Worm (Caenorhabditis elegans) whole organism, L1 larva: ENCODE measurements around the gene Y53F4B.26.

Experiments
- C04F5.9 ChIP-seq: sonication (generic microtip); optimal IDR thresholded peaks from 2 replicates; lab custom pipeline; 2016; ENCODE audit warnings: missing genetic modification characterization, missing compliant biosample characterization
- Y116A8C.19 ChIP-seq: sonication (generic microtip); optimal IDR thresholded peaks from 2 replicates; lab custom pipeline; 2016; ENCODE audit warnings: missing compliant biosample characterization, missing genetic modification characterization, borderline replicate concordance
- alr-1 ChIP-seq: fragments of 200-800 bp; sonication (Bioruptor generic); optimal IDR thresholded peaks from 2 replicates; lab custom pipeline; 2018; ENCODE audit warnings: borderline replicate concordance, mild to moderate bottlenecking, missing genetic modification characterization, missing compliant biosample characterization
- aly-2 ChIP-seq: fragments of 150-350 bp; optimal IDR thresholded peaks from 2 replicates; lab custom pipeline; 2014; ENCODE audit warnings: missing biosample characterization, missing genetic modification characterization
- ama-1 ChIP-seq: fragments of 150-350 bp; optimal IDR thresholded peaks from 2 replicates; lab custom pipeline; 2014
- blmp-1 ChIP-seq: fragments of 150-350 bp; optimal IDR thresholded peaks from 2 replicates; lab custom pipeline; 2014; ENCODE audit warnings: missing biosample characterization, missing genetic modification characterization
- ceh-63 ChIP-seq: fragments of 200-800 bp; sonication (Bioruptor generic); optimal IDR thresholded peaks from 2 replicates; lab custom pipeline; 2018; ENCODE audit warnings: mild to moderate bottlenecking, missing genetic modification characterization, missing compliant biosample characterization
- ceh-82 ChIP-seq, 3 experiments: fragments of 150-350 bp in 1 of 3; sonication (generic microtip) in 2 of 3; optimal IDR thresholded peaks; 2 replicates each; lab custom pipeline; 2014 to 2017; ENCODE audit warnings: missing biosample characterization in 3 of 3, missing genetic modification characterization in 3 of 3
- ceh-88 ChIP-seq: fragments of 200-800 bp; sonication (Bioruptor generic); IDR thresholded peaks from 2 replicates; pipeline ENCODE4 v1.3.6; 2022; ENCODE audit warnings: missing genetic modification characterization, missing compliant biosample characterization
- ceh-90 ChIP-seq: sonication (generic microtip); optimal IDR thresholded peaks from 2 replicates; lab custom pipeline; 2016; ENCODE audit warnings: missing genetic modification characterization, missing compliant biosample characterization
- dpl-1 ChIP-seq, 3 experiments: fragments of 150-350 bp in 2 of 3; sonication (generic microtip) in 1 of 3; optimal IDR thresholded peaks; 2 replicates each; lab custom pipeline; 2014 to 2017; ENCODE audit warnings: missing biosample characterization in 3 of 3, missing genetic modification characterization in 3 of 3, missing genetic modification reagents in 3 of 3
- elt-3 ChIP-seq, 6 experiments: fragments of 150-350 bp in 1 of 6; sonication (generic microtip); optimal IDR thresholded peaks; 2 replicates each; lab custom pipeline; 2017 to 2018; ENCODE audit warnings: missing biosample characterization in 6 of 6, missing genetic modification characterization in 6 of 6, inconsistent platforms in 1 of 6
- ets-5 ChIP-seq: fragments of 200-800 bp; sonication (Bioruptor generic); IDR thresholded peaks from 2 replicates; pipeline ENCODE4 v1.3.6; 2022; ENCODE audit warnings: missing genetic modification characterization, missing compliant biosample characterization
- fkh-4 ChIP-seq: sonication (generic microtip); optimal IDR thresholded peaks from 2 replicates; lab custom pipeline; 2016; ENCODE audit warnings: missing compliant biosample characterization, missing genetic modification characterization, borderline replicate concordance
- fkh-8 ChIP-seq: sonication (generic microtip); optimal IDR thresholded peaks from 2 replicates; lab custom pipeline; 2016; ENCODE audit warnings: mild to moderate bottlenecking, missing genetic modification characterization, missing compliant biosample characterization
- hlh-4 ChIP-seq: sonication (generic microtip); optimal IDR thresholded peaks from 2 replicates; lab custom pipeline; 2016; ENCODE audit warnings: mild to moderate bottlenecking, missing genetic modification characterization, missing compliant biosample characterization
- hpl-2 ChIP-seq: fragments of 150-350 bp; optimal IDR thresholded peaks from 2 replicates; lab custom pipeline; 2014; ENCODE audit warnings: missing biosample characterization, missing genetic modification reagents, missing genetic modification characterization
- irx-1 ChIP-seq: sonication (generic microtip); optimal IDR thresholded peaks from 2 replicates; lab custom pipeline; 2016; ENCODE audit warnings: missing genetic modification characterization, missing compliant biosample characterization
- isw-1 ChIP-seq: fragments of 200-800 bp; sonication (Bioruptor generic); IDR thresholded peaks from 2 replicates; pipeline ENCODE4 v1.3.6; 2022; ENCODE audit warnings: missing genetic modification characterization, missing compliant biosample characterization
- jun-1 ChIP-seq: fragments of 150-350 bp; optimal IDR thresholded peaks from 2 replicates; lab custom pipeline; 2014; ENCODE audit warnings: missing biosample characterization, missing genetic modification reagents, missing genetic modification characterization
- lin-13 ChIP-seq: fragments of 150-350 bp; optimal IDR thresholded peaks from 2 replicates; lab custom pipeline; 2014; ENCODE audit warnings: missing biosample characterization, missing genetic modification reagents, missing genetic modification characterization
- lin-14 ChIP-seq: fragments of 200-800 bp; sonication (Bioruptor generic); optimal IDR thresholded peaks from 2 replicates; lab custom pipeline; 2018; ENCODE audit warnings: mild to moderate bottlenecking, missing genetic modification characterization, moderate library complexity, missing compliant biosample characterization
- lin-39 ChIP-seq: fragments of 150-350 bp; optimal IDR thresholded peaks from 2 replicates; lab custom pipeline; 2014; ENCODE audit warnings: missing biosample characterization, missing genetic modification reagents, missing genetic modification characterization
- lir-3 ChIP-seq: sonication (generic microtip); optimal IDR thresholded peaks from 2 replicates; lab custom pipeline; 2016; ENCODE audit warnings: mild to moderate bottlenecking, missing genetic modification characterization, moderate library complexity, missing compliant biosample characterization; ENCODE audit not compliant: poor library complexity
- lsy-2 ChIP-seq, 2 experiments: fragments of 150-350 bp; optimal IDR thresholded peaks; 2 replicates each; lab custom pipeline; 2014; ENCODE audit warnings: missing biosample characterization in 2 of 2, missing genetic modification characterization in 2 of 2
- mab-9 ChIP-seq: fragments of 200-800 bp; sonication (Bioruptor generic); IDR thresholded peaks from 2 replicates; pipeline ENCODE4 v1.3.6; 2022; ENCODE audit warnings: missing genetic modification reagents, missing genetic modification characterization, missing compliant biosample characterization
- mep-1 ChIP-seq: fragments of 150-350 bp; optimal IDR thresholded peaks from 2 replicates; lab custom pipeline; 2014; ENCODE audit warnings: missing biosample characterization, missing genetic modification characterization
- nhr-11 ChIP-seq: fragments of 150-350 bp; optimal IDR thresholded peaks from 2 replicates; lab custom pipeline; 2014; ENCODE audit warnings: missing biosample characterization, missing genetic modification characterization
- nhr-12 ChIP-seq: sonication (generic microtip); optimal IDR thresholded peaks from 2 replicates; lab custom pipeline; 2017; ENCODE audit warnings: missing biosample characterization, missing genetic modification characterization
- nhr-19 ChIP-seq: fragments of 200-800 bp; sonication (Bioruptor generic); conservative IDR thresholded peaks from 2 replicates; pipeline ENCODE4 v1.3.6; 2022; ENCODE audit warnings: missing genetic modification characterization, missing compliant biosample characterization
- nhr-237 ChIP-seq: fragments of 150-350 bp; optimal IDR thresholded peaks from 2 replicates; lab custom pipeline; 2014; ENCODE audit warnings: missing biosample characterization, missing genetic modification characterization
- nhr-71 ChIP-seq: sonication (generic microtip); optimal IDR thresholded peaks from 2 replicates; lab custom pipeline; 2016; ENCODE audit warnings: mild to moderate bottlenecking, missing genetic modification characterization, moderate library complexity, missing compliant biosample characterization
- nhr-84 ChIP-seq: sonication (generic microtip); optimal IDR thresholded peaks from 2 replicates; lab custom pipeline; 2017; ENCODE audit warnings: missing biosample characterization, missing genetic modification characterization
- nhr-85 ChIP-seq: sonication (generic microtip); peaks from one replicate; lab custom pipeline; 2016; ENCODE audit warnings: missing genetic modification characterization, inconsistent platforms, missing compliant biosample characterization
- nhr-90 ChIP-seq: sonication (generic microtip); optimal IDR thresholded peaks from 2 replicates; lab custom pipeline; 2016; ENCODE audit warnings: mild to moderate bottlenecking, missing genetic modification characterization, missing compliant biosample characterization; ENCODE audit not compliant: poor library complexity
- pag-3 ChIP-seq: sonication (generic microtip); optimal IDR thresholded peaks from 2 replicates; lab custom pipeline; 2017; ENCODE audit warnings: missing genetic modification characterization, mild to moderate bottlenecking, missing compliant biosample characterization, antibody characterized with exemption, borderline replicate concordance; ENCODE audit not compliant: insufficient read depth
- pqm-1 ChIP-seq: sonication (generic microtip); optimal IDR thresholded peaks from 3 replicates; lab custom pipeline; 2017; ENCODE audit warnings: missing biosample characterization, missing genetic modification characterization
- skn-1 ChIP-seq: fragments of 150-350 bp; optimal IDR thresholded peaks from 2 replicates; lab custom pipeline; 2014; ENCODE audit warnings: missing biosample characterization, missing genetic modification characterization
- snpc-4 ChIP-seq: fragments of 150-350 bp; optimal IDR thresholded peaks from 2 replicates; lab custom pipeline; 2014; ENCODE audit warnings: missing biosample characterization, missing genetic modification characterization
- snu-23 ChIP-seq: sonication (generic microtip); optimal IDR thresholded peaks from 2 replicates; lab custom pipeline; 2016; ENCODE audit warnings: missing genetic modification characterization, missing compliant biosample characterization
- sptf-1 ChIP-seq: fragments of 150-350 bp; optimal IDR thresholded peaks from 2 replicates; lab custom pipeline; 2014; ENCODE audit warnings: missing biosample characterization, missing genetic modification characterization
- sup-37 ChIP-seq: fragments of 200-800 bp; sonication (Bioruptor generic); optimal IDR thresholded peaks from 2 replicates; lab custom pipeline; 2018; ENCODE audit warnings: mild to moderate bottlenecking, missing genetic modification characterization, missing compliant biosample characterization
- unc-62 ChIP-seq: fragments of 150-350 bp; optimal IDR thresholded peaks from 2 replicates; lab custom pipeline; 2014; ENCODE audit warnings: missing biosample characterization, missing genetic modification reagents, missing genetic modification characterization
- unc-98 ChIP-seq: fragments of 200-800 bp; sonication (Bioruptor generic); IDR thresholded peaks from 2 replicates; pipeline ENCODE4 v1.3.6; 2022; ENCODE audit warnings: missing genetic modification characterization, missing compliant biosample characterization
- zag-1 ChIP-seq: fragments of 150-350 bp; optimal IDR thresholded peaks from 2 replicates; lab custom pipeline; 2014; ENCODE audit warnings: missing biosample characterization, missing genetic modification characterization
- ztf-4 ChIP-seq: fragments of 150-350 bp; optimal IDR thresholded peaks from 2 replicates; lab custom pipeline; 2014; ENCODE audit warnings: missing biosample characterization, missing genetic modification characterization

Y53F4B.26 gene

ce11 chrII:15178494-15178893, 37.7 kb upstream of the Y53F4B.26 start, which contains the start of gene gst-32:
Gene gst-32, minus strand, starts transcription at chrII:15178594.
- TF ChIP-seq lin-39 (tag; lab: Kevin White, UChicago) (no peak), nhr-85 (peak; percentile 22)

DNA sequence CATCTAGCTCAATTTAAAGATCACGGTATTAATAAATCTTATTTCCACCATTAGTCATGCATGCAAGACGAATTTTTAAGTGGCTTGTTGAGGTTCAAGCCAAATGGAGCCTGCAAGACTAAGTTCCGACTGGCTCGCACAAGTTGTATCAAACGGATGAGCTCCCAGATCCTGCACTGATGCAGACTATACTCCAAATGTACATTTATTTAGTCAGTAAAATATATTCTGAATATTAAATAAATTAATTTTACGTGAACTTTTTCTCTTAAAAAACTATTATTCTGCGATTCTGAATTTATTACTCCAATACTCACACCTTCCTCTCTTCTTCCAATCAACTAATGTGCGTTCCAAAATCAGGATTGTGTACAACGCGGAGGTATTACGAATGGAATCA, 34.9 kb upstream of the Y53F4B.26 start, which contains the start of gene Y53F4B.36:
Gene Y53F4B.36 (plus strand): TSS at position 301 of the 400 bp plus-strand sequence.
- TF ChIP-seq sup-37 (GFP tag; lab: Kevin White, UChicago) (no peak), ceh-63 (GFP tag; lab: Kevin White, UChicago) (no peak), jun-1 (tag; lab: Kevin White, UChicago) (no peak), nhr-90 (tag; lab: Kevin White, UChicago) (no peak), mep-1 (tag; lab: Kevin White, UChicago) (no peak), ztf-4 (tag; lab: Kevin White, UChicago) (no peak), nhr-237 (no peak), ets-5 (GFP tag; lab: Robert Waterston, UW) (no peak), C04F5.9 (tag; lab: Kevin White, UChicago) (no peak), unc-62 (GFP tag; lab: Kevin White, UChicago) (no peak), nhr-19 (no peak), pag-3 (tag; lab: Kevin White, UChicago) (no peak), mab-9 (GFP tag; lab: Robert Waterston, UW) (no peak), ceh-88 (GFP tag; lab: Robert Waterston, UW) (no peak), ceh-82 (tag; optimal IDR thresholded peaks at IDR 0.05; lab: Kevin White, UChicago) (no peak)
- TF ChIP-seq, all 84 proteins: peak for 0

ce11 chrII:15174915-15175548, 34.3 kb upstream of the Y53F4B.26 start, which contains the start of gene gst-31:
Gene gst-31, minus strand, starts transcription at chrII:15174965.
- no peak for TF ChIP-seq lir-3 (tag; lab: Kevin White, UChicago)
- TF ChIP-seq lin-14 (GFP tag; lab: Kevin White, UChicago), result peak; percentile 61
- no peak for TF ChIP-seq Y116A8C.19 (tag; lab: Kevin White, UChicago)
- no peak for TF ChIP-seq irx-1 (tag; lab: Kevin White, UChicago)
- TF ChIP-seq snu-23 (GFP tag; lab: Kevin White, UChicago), result peak; percentile 28
- TF ChIP-seq alr-1 (tag; lab: Kevin White, UChicago), result no peak
- TF ChIP-seq snpc-4 (tag; lab: Kevin White, UChicago), result no peak
- peak; percentile 88 for TF ChIP-seq skn-1 (tag; lab: Kevin White, UChicago)
- TF ChIP-seq nhr-11 (tag; lab: Kevin White, UChicago), result no peak
- TF ChIP-seq pqm-1 (tag; lab: Kevin White, UChicago), result no peak
- no peak for TF ChIP-seq isw-1
- peak; percentile 81 for TF ChIP-seq fkh-8
- TF ChIP-seq blmp-1, result peak; percentile 50
- TF ChIP-seq lsy-2 (tag; optimal IDR thresholded peaks at IDR 0.05; lab: Kevin White, UChicago), result peak in 1 of 2 experiments; percentile 16
- TF ChIP-seq ceh-88 (GFP tag; lab: Robert Waterston, UW), result no peak
- TF ChIP-seq pag-3 (tag; lab: Kevin White, UChicago), result no peak
- TF ChIP-seq, all 84 proteins: peak for 6

DNA sequence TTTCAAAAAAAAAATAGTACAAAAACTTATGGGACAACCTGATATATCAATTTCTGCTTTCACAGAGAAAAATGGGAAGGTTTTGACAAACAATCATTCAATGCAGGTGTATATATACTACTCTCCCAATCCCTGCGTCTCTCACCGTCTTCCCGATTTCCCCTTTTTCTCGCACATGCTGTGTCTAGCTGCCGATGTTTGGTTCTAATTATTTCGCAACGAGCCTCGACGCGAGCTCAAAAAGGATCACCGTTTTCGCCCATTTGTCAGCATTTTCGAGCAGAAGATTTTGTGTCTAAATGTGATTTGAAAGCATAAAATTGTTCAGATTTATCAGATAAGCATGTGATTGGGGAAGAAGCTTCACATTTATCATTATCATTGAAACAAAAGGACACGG, 32.4 kb upstream of the Y53F4B.26 start:
- no peak for TF ChIP-seq unc-98 (GFP tag; lab: Robert Waterston, UW)
- TF ChIP-seq zag-1, result no peak
- TF ChIP-seq nhr-19, result no peak
- TF ChIP-seq lin-13, result no peak
- TF ChIP-seq hpl-2 (GFP tag; lab: Kevin White, UChicago), result no peak
- no peak for TF ChIP-seq elt-3 (tag; optimal IDR thresholded peaks at IDR 0.05; lab: Kevin White, UChicago)
- TF ChIP-seq isw-1, result no peak
- no peak for TF ChIP-seq unc-62 (GFP tag; lab: Kevin White, UChicago)
- TF ChIP-seq dpl-1 (GFP tag; optimal IDR thresholded peaks at IDR 0.05; lab: Kevin White, UChicago), result peak in 2 of 3 experiments; percentile 17 to 27
- no peak for TF ChIP-seq hlh-4 (tag; lab: Kevin White, UChicago)
- TF ChIP-seq nhr-12, result no peak
- TF ChIP-seq nhr-84 (tag; lab: Kevin White, UChicago), result no peak
- no peak for TF ChIP-seq ceh-90 (tag; lab: Kevin White, UChicago)
- TF ChIP-seq nhr-71 (tag; lab: Kevin White, UChicago), result peak; percentile 65
- TF ChIP-seq skn-1 (tag; lab: Kevin White, UChicago), result peak; percentile 98
- no peak for TF ChIP-seq lin-39 (tag; lab: Kevin White, UChicago)
- no peak for TF ChIP-seq fkh-4 (tag; lab: Kevin White, UChicago)
- no peak for TF ChIP-seq aly-2 (tag; lab: Kevin White, UChicago)
- TF ChIP-seq nhr-11 (tag; lab: Kevin White, UChicago), result no peak
- TF ChIP-seq ama-1 (lab: Kevin White, UChicago), result no peak
- TF ChIP-seq alr-1 (tag; lab: Kevin White, UChicago), result no peak
- no peak for TF ChIP-seq sptf-1 (tag; lab: Kevin White, UChicago)
